Worm (Caenorhabditis elegans) whole organism, L3 larva: ENCODE measurements around the gene clh-4.

Experiments
- aly-2 ChIP-seq: fragments of 150-350 bp; optimal IDR thresholded peaks from 2 replicates; lab custom pipeline; 2014; ENCODE audit warnings: missing biosample characterization, missing genetic modification characterization
- ama-1 ChIP-seq: fragments of 150-350 bp; optimal IDR thresholded peaks from 2 replicates; lab custom pipeline; 2018
- ceh-16 ChIP-seq: sonication (generic microtip); optimal IDR thresholded peaks from 2 replicates; lab custom pipeline; 2017; ENCODE audit warnings: missing biosample characterization, missing genetic modification characterization
- ceh-28 ChIP-seq: fragments of 150-350 bp; optimal IDR thresholded peaks from 2 replicates; lab custom pipeline; 2014; ENCODE audit warnings: missing biosample characterization, missing genetic modification reagents, missing genetic modification characterization
- ceh-9 ChIP-seq: sonication (generic microtip); optimal IDR thresholded peaks from 2 replicates; lab custom pipeline; 2018; ENCODE audit warnings: missing biosample characterization, missing genetic modification characterization
- daf-12 ChIP-seq: fragments of 150-350 bp; optimal IDR thresholded peaks from 2 replicates; lab custom pipeline; 2014; ENCODE audit warnings: missing biosample characterization, missing genetic modification reagents, missing genetic modification characterization
- egl-27 ChIP-seq: sonication (generic microtip); optimal IDR thresholded peaks from 4 replicates; lab custom pipeline; 2017; ENCODE audit warnings: missing biosample characterization, missing genetic modification reagents, missing genetic modification characterization
- elt-3 ChIP-seq, 3 experiments: fragments of 150-350 bp in 1 of 3; sonication (generic microtip) in 2 of 3; optimal IDR thresholded peaks; 2 replicates in 2 of 3; 4 replicates in 1 of 3; lab custom pipeline; 2014 to 2017; ENCODE audit warnings: missing biosample characterization in 3 of 3, missing genetic modification characterization in 3 of 3
- eor-1 ChIP-seq, 2 experiments: fragments of 150-350 bp; optimal IDR thresholded peaks; 2 replicates each; lab custom pipeline; 2014 to 2018; ENCODE audit warnings: missing biosample characterization in 2 of 2, missing genetic modification characterization in 2 of 2
- fkh-10 ChIP-seq: sonication (generic microtip); optimal IDR thresholded peaks from 2 replicates; lab custom pipeline; 2017; ENCODE audit warnings: missing biosample characterization, missing genetic modification reagents, missing genetic modification characterization
- fkh-2 ChIP-seq: fragments of 150-350 bp; optimal IDR thresholded peaks from 2 replicates; lab custom pipeline; 2014; ENCODE audit warnings: missing biosample characterization, missing genetic modification reagents, missing genetic modification characterization
- fos-1 ChIP-seq: fragments of 150-350 bp; optimal IDR thresholded peaks from 2 replicates; lab custom pipeline; 2014; ENCODE audit warnings: missing biosample characterization, missing genetic modification characterization
- hmg-11 ChIP-seq: sonication (generic microtip); optimal IDR thresholded peaks from 2 replicates; lab custom pipeline; 2016; ENCODE audit warnings: missing genetic modification characterization, missing compliant biosample characterization
- jun-1 ChIP-seq: fragments of 150-350 bp; optimal IDR thresholded peaks from 2 replicates; lab custom pipeline; 2014; ENCODE audit warnings: missing biosample characterization, missing genetic modification reagents, missing genetic modification characterization
- lin-39 ChIP-seq: fragments of 150-350 bp; optimal IDR thresholded peaks from 2 replicates; lab custom pipeline; 2018; ENCODE audit warnings: missing biosample characterization, missing genetic modification reagents, missing genetic modification characterization
- lsy-12 ChIP-seq: sonication (generic microtip); optimal IDR thresholded peaks from 2 replicates; lab custom pipeline; 2016; ENCODE audit warnings: mild to moderate bottlenecking, missing genetic modification characterization, missing compliant biosample characterization
- mml-1 ChIP-seq: fragments of 150-350 bp; sonication (generic microtip); optimal IDR thresholded peaks from 3 replicates; lab custom pipeline; 2014; ENCODE audit warnings: missing biosample characterization, missing genetic modification characterization
- nfya-1 ChIP-seq: sonication (generic microtip); optimal IDR thresholded peaks from 2 replicates; lab custom pipeline; 2017; ENCODE audit warnings: missing genetic modification characterization, mild to moderate bottlenecking, missing compliant biosample characterization, antibody characterized with exemption, moderate library complexity; ENCODE audit not compliant: insufficient read depth
- nhr-11 ChIP-seq: fragments of 150-350 bp; optimal IDR thresholded peaks from 2 replicates; lab custom pipeline; 2014; ENCODE audit warnings: missing biosample characterization, missing genetic modification characterization
- nhr-23 ChIP-seq: fragments of 150-350 bp; optimal IDR thresholded peaks from 2 replicates; lab custom pipeline; 2014; ENCODE audit warnings: missing biosample characterization, missing genetic modification reagents, missing genetic modification characterization
- nhr-237 ChIP-seq: fragments of 150-350 bp; optimal IDR thresholded peaks from 2 replicates; lab custom pipeline; 2014; ENCODE audit warnings: missing biosample characterization, missing genetic modification characterization
- nhr-25 ChIP-seq: sonication (generic microtip); optimal IDR thresholded peaks from 2 replicates; lab custom pipeline; 2017; ENCODE audit warnings: missing biosample characterization, missing genetic modification characterization
- nhr-28 ChIP-seq: fragments of 150-350 bp; optimal IDR thresholded peaks from 2 replicates; lab custom pipeline; 2014; ENCODE audit warnings: missing biosample characterization, missing genetic modification characterization
- nhr-43 ChIP-seq: sonication (generic microtip); optimal IDR thresholded peaks from 2 replicates; lab custom pipeline; 2016; ENCODE audit warnings: mild to moderate bottlenecking, missing genetic modification characterization, missing compliant biosample characterization; ENCODE audit not compliant: poor library complexity, severe bottlenecking
- nhr-67 ChIP-seq: fragments of 150-350 bp; optimal IDR thresholded peaks from 2 replicates; lab custom pipeline; 2014; ENCODE audit warnings: missing biosample characterization, missing genetic modification characterization
- nhr-76 ChIP-seq: fragments of 150-350 bp; sonication (generic microtip); optimal IDR thresholded peaks from 5 replicates; lab custom pipeline; 2014; ENCODE audit warnings: missing biosample characterization, missing genetic modification characterization
- nhr-77 ChIP-seq: fragments of 150-350 bp; optimal IDR thresholded peaks from 2 replicates; lab custom pipeline; 2014; ENCODE audit warnings: missing biosample characterization, missing genetic modification characterization
- pha-4 ChIP-seq: fragments of 150-350 bp; optimal IDR thresholded peaks from 2 replicates; lab custom pipeline; 2014; ENCODE audit warnings: missing biosample characterization, missing genetic modification reagents, missing genetic modification characterization
- skn-1 ChIP-seq: fragments of 150-350 bp; optimal IDR thresholded peaks from 2 replicates; lab custom pipeline; 2014; ENCODE audit warnings: missing biosample characterization, missing genetic modification characterization
- snpc-4 ChIP-seq: fragments of 150-350 bp; optimal IDR thresholded peaks from 2 replicates; lab custom pipeline; 2014; ENCODE audit warnings: missing biosample characterization, missing genetic modification characterization
- zag-1 ChIP-seq: fragments of 150-350 bp; optimal IDR thresholded peaks from 2 replicates; lab custom pipeline; 2014; ENCODE audit warnings: missing biosample characterization, missing genetic modification characterization
- ztf-11 ChIP-seq: fragments of 150-350 bp; optimal IDR thresholded peaks from 2 replicates; lab custom pipeline; 2014; ENCODE audit warnings: missing biosample characterization, missing genetic modification characterization

clh-4 gene

DNA sequence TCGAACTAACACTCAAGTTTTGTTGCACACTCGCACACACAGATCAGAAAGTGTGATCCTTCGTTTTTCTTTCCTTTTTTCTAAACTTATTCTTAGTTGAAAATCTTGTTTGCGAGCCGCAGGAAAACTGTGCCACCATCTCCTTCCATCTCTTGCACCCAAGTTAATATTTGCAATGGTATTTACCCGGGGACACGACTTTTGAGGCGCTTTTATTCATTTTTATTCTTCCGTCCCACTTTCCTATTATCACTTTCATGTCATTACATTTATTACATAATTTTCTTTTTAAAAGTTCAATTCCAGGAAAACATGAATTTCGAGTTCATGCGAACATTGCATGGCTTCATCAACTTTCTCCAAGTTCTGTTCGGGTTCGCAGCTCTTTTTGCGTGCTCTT lies 14.7 kb upstream of the clh-4 start, which contains the start of gene F09F9.1:
Gene F09F9.1 (plus strand): TSS at position 301 of the 400 bp plus-strand sequence.
- TF ChIP-seq snpc-4 (tag; lab: Kevin White, UChicago) (no peak), nhr-23 (tag; lab: Kevin White, UChicago) (no peak), nhr-11 (tag; lab: Kevin White, UChicago) (no peak), nhr-77 (no peak), hmg-11 (tag; lab: Kevin White, UChicago) (no peak), nhr-237 (tag; lab: Kevin White, UChicago) (no peak), pha-4 (tag; lab: Kevin White, UChicago) (no peak), nhr-25 (tag; lab: Kevin White, UChicago) (no peak), fos-1 (tag; lab: Kevin White, UChicago) (no peak), nhr-76 (tag; lab: Kevin White, UChicago) (no peak), ceh-9 (no peak), egl-27 (tag; lab: Kevin White, UChicago) (no peak)

DNA sequence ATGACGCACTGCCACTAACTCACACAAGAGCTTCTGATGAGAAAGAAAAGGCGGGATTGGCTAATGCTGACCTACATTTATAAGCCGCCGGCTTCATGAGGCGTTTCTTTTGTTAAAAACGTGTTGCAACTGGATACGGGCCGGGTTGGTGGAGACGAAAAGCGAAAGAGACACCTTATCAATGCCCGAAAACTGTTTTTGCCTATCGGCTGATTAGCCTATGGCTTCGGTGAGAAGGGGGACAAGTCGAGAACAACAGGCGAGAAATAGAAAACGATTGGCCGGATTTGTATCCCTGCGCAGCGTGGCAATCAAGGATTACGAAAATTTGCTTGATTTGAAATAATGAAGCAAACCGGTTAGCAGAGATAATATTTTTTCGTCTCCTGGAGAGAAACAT lies 11.0 kb upstream of the clh-4 start, which contains the start of gene F09F9.2:
Gene F09F9.2 (minus strand): TSS at position 25 of the 400 bp plus-strand sequence.
- no peak for TF ChIP-seq jun-1
- peak; percentile 12 for TF ChIP-seq nhr-23 (tag; lab: Kevin White, UChicago)
- TF ChIP-seq zag-1 (tag; lab: Kevin White, UChicago) = no peak
- TF ChIP-seq eor-1 (tag; optimal IDR thresholded peaks at IDR 0.05; lab: Kevin White, UChicago) = no peak
- peak; percentile 54 for TF ChIP-seq nhr-43

DNA sequence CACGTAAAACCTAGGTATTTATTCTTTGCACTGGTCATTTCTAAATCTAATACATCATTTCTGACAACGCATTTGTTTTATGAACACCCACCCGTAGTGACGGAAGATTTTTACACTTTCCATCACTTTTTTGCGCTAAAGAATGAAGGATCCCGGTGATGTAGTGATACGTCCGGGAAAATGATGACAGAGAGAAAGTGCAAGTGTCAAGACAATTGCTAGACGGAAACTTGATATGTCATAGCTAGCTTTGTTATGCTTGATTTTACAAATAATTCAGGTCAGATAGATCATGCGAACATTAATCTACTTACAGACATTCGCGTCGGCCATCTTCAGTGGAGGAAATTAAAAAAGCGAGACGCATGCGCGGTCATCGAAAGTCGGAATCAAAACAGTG lies 9.6 kb upstream of the clh-4 start:
- TF ChIP-seq skn-1 (tag; lab: Kevin White, UChicago) (no peak), elt-3 (tag; optimal IDR thresholded peaks at IDR 0.05; lab: Kevin White, UChicago) (peak in 1 of 3 experiments; percentile 19), nfya-1 (tag; lab: Kevin White, UChicago) (no peak), nhr-23 (tag; lab: Kevin White, UChicago) (peak; percentile 4), lsy-12 (no peak)

DNA sequence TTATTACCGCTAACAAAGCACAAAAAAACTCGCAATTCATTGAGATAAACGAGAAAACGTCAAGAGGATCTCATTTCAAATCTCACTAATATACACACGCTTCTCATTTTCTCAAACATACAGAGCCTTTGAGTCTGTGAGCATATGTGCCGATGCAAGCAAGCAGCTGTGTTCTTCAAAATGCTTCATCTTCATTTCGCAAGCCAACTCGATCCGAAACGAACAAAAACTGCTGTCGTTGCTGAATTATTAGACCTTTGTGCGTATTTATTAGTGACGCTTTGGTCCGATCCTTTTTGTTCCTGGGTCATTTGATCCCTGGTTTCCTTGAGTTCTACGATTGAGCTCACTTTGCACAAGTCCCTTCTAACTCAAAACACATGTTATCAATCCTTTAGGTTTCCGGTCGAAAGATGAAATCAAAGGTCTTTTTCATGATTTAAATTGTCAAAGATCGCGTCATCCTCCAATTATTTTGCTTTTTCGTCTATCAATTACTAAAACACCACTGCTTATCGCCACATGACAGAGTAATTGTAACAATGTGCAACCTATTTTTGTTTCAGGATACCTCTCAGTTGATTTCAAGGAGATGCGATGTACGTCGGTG lies 6.6 kb upstream of the clh-4 start, which contains the start of gene R02E4.2:
Gene R02E4.2 (plus strand): TSS at position 560 of the 610 bp plus-strand sequence.
- TF ChIP-seq aly-2 (no peak), lin-39 (tag; lab: Kevin White, UChicago) (no peak), nhr-77 (no peak), jun-1 (no peak), eor-1 (tag; optimal IDR thresholded peaks at IDR 0.05; lab: Kevin White, UChicago) (no peak), zag-1 (tag; lab: Kevin White, UChicago) (no peak), nhr-76 (tag; lab: Kevin White, UChicago) (no peak), nhr-67 (tag; lab: Kevin White, UChicago) (no peak), ceh-16 (tag; lab: Kevin White, UChicago) (no peak), elt-3 (tag; optimal IDR thresholded peaks at IDR 0.05; lab: Kevin White, UChicago) (no peak), daf-12 (tag; lab: Kevin White, UChicago) (no peak), ceh-9 (no peak), fkh-2 (tag; lab: Kevin White, UChicago) (no peak), pha-4 (tag; lab: Kevin White, UChicago) (no peak), hmg-11 (tag; lab: Kevin White, UChicago) (no peak)

DNA sequence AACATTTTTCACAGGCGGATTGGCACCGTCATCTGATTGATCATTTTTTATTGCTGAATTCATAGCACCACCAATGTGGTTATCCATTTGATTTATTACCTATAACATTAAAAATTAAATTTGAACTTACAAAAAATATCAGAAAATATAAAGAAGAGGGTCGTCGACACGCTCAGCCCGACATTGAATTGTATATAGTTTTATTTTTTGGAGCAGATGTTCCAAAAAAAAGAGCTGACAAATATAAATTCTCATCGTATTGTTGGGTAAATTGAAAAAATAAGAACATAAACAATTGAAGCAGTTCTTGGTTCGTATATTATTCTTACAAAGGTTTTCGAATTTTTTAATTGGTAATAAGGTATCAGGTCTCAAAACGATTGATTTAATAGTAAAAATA lies 4.1 kb upstream of the clh-4 start, which contains the start of gene R02E4.1:
Gene R02E4.1 (minus strand): TSS at position 101 of the 400 bp plus-strand sequence.
- no peak for TF ChIP-seq aly-2
- TF ChIP-seq nhr-23 (tag; lab: Kevin White, UChicago) = no peak
- no peak for TF ChIP-seq nhr-28 (tag; lab: Kevin White, UChicago)
- TF ChIP-seq ama-1 (lab: Kevin White, UChicago) = no peak
- no peak for TF ChIP-seq pha-4 (tag; lab: Kevin White, UChicago)
- TF ChIP-seq fkh-10 (GFP tag; lab: Kevin White, UChicago) = no peak
- no peak for TF ChIP-seq ceh-28 (tag; lab: Kevin White, UChicago)
- no peak for TF ChIP-seq fos-1 (tag; lab: Kevin White, UChicago)
- no peak for TF ChIP-seq elt-3 (tag; optimal IDR thresholded peaks at IDR 0.05; lab: Kevin White, UChicago)
- no peak for TF ChIP-seq nfya-1 (tag; lab: Kevin White, UChicago)
- no peak for TF ChIP-seq mml-1 (tag; lab: Kevin White, UChicago)
- no peak for TF ChIP-seq nhr-43
- no peak for TF ChIP-seq nhr-237 (tag; lab: Kevin White, UChicago)
- no peak for TF ChIP-seq ztf-11 (tag; lab: Kevin White, UChicago)
- TF ChIP-seq jun-1 = no peak
